Worm (Caenorhabditis elegans) whole organism, young adult: ENCODE data around the gene F37C4.8.
"Not testable (repeated sequence)": the region's sequence is repeated elsewhere in the genome, so short reads cannot be mapped to it uniquely, and the experiment has no call there.

Experiments
- B0035.1 ChIP-seq: sonication (generic microtip); optimal IDR thresholded peaks from 2 replicates; lab custom pipeline; 2016; ENCODE audit warnings: missing genetic modification characterization, mild to moderate bottlenecking, missing compliant biosample characterization, missing genotype, missing genetic modification reagents
- D2030.7 ChIP-seq: fragments of 200-800 bp; sonication (Bioruptor generic); IDR thresholded peaks from 2 replicates; pipeline ENCODE4 v1.3.6; 2022; ENCODE audit warnings: missing genetic modification reagents, missing genetic modification characterization, missing compliant biosample characterization
- F37B4.10 ChIP-seq: fragments of 200-800 bp; sonication (Bioruptor generic); IDR thresholded peaks from 2 replicates; pipeline ENCODE4 v1.3.6; 2022; ENCODE audit warnings: missing genetic modification characterization, missing compliant biosample characterization
- F49E8.2 ChIP-seq: sonication (generic microtip); optimal IDR thresholded peaks from 3 replicates; lab custom pipeline; 2017; ENCODE audit warnings: missing genetic modification characterization, mild to moderate bottlenecking, missing compliant biosample characterization, antibody characterized with exemption, moderate library complexity; ENCODE audit not compliant: insufficient read depth
- F57C9.4 ChIP-seq: sonication (generic microtip); optimal IDR thresholded peaks from 2 replicates; lab custom pipeline; 2017; ENCODE audit warnings: mild to moderate bottlenecking, missing genetic modification characterization, missing compliant biosample characterization
- K11D2.4 ChIP-seq: fragments of 200-800 bp; sonication (Bioruptor generic); IDR thresholded peaks from 2 replicates; pipeline ENCODE4 v1.3.6; 2022; ENCODE audit warnings: missing genetic modification reagents, missing genetic modification characterization, missing compliant biosample characterization
- T07F8.4 ChIP-seq: sonication (generic microtip); optimal IDR thresholded peaks from 2 replicates; lab custom pipeline; 2016; ENCODE audit warnings: mild to moderate bottlenecking, missing genetic modification characterization, moderate library complexity, missing compliant biosample characterization
- Y95B8A.8 ChIP-seq: fragments of 200-800 bp; sonication (Bioruptor generic); IDR thresholded peaks from 2 replicates; pipeline ENCODE4 v1.3.6; 2022; ENCODE audit warnings: missing genetic modification reagents, missing genetic modification characterization, missing compliant biosample characterization
- ama-1 ChIP-seq, 3 experiments: fragments of 150-350 bp in 1 of 3; sonication (generic microtip) in 2 of 3; optimal IDR thresholded peaks; 2 replicates each; lab custom pipeline; 2014 to 2018; ENCODE audit warnings: missing biosample characterization in 2 of 3, missing genetic modification characterization in 2 of 3, missing genetic modification reagents in 2 of 3
- athp-1 ChIP-seq: sonication (generic microtip); optimal IDR thresholded peaks from 2 replicates; lab custom pipeline; 2017; ENCODE audit warnings: mild to moderate bottlenecking, missing genetic modification characterization, missing compliant biosample characterization
- attf-6 ChIP-seq: fragments of 200-800 bp; sonication (Bioruptor generic); IDR thresholded peaks from 2 replicates; pipeline ENCODE4 v1.3.6; 2022; ENCODE audit warnings: missing genetic modification reagents, missing genetic modification characterization, missing compliant biosample characterization
- bed-2 ChIP-seq: fragments of 200-800 bp; sonication (Bioruptor generic); IDR thresholded peaks from 2 replicates; pipeline ENCODE4 v1.3.6; 2022; ENCODE audit warnings: missing genetic modification reagents, missing genetic modification characterization, missing compliant biosample characterization
- cebp-2 ChIP-seq: fragments of 200-800 bp; sonication (Bioruptor generic); IDR thresholded peaks from 2 replicates; pipeline ENCODE4 v1.3.6; 2022; ENCODE audit warnings: missing genetic modification characterization, missing compliant biosample characterization
- chd-7 ChIP-seq: sonication (generic microtip); optimal IDR thresholded peaks from 2 replicates; lab custom pipeline; 2016; ENCODE audit warnings: mild to moderate bottlenecking, missing genetic modification characterization, moderate library complexity, missing compliant biosample characterization
- dpff-1 ChIP-seq: sonication (generic microtip); optimal IDR thresholded peaks from 2 replicates; lab custom pipeline; 2017; ENCODE audit warnings: mild to moderate bottlenecking, missing genetic modification characterization, missing compliant biosample characterization
- dpl-1 ChIP-seq: fragments of 150-350 bp; optimal IDR thresholded peaks from 2 replicates; lab custom pipeline; 2014; ENCODE audit warnings: missing biosample characterization, missing genetic modification reagents, missing genetic modification characterization
- egrh-3 ChIP-seq: fragments of 200-800 bp; sonication (Bioruptor generic); IDR thresholded peaks from 2 replicates; pipeline ENCODE4 v1.3.6; 2022; ENCODE audit warnings: missing genetic modification reagents, missing genetic modification characterization, missing compliant biosample characterization
- ets-4 ChIP-seq: fragments of 200-800 bp; sonication (Bioruptor generic); optimal IDR thresholded peaks from 2 replicates; lab custom pipeline; 2018; ENCODE audit warnings: mild to moderate bottlenecking, missing genetic modification characterization, missing compliant biosample characterization
- let-526 ChIP-seq: fragments of 200-800 bp; sonication (Bioruptor generic); IDR thresholded peaks from 2 replicates; pipeline ENCODE4 v1.3.6; 2022; ENCODE audit warnings: missing genetic modification reagents, missing genetic modification characterization, missing compliant biosample characterization
- let-607 ChIP-seq, 2 experiments: fragments of 200-800 bp in 1 of 2; sonication (Bioruptor generic) in 1 of 2; sonication (generic microtip) in 1 of 2; optimal IDR thresholded peaks; 2 replicates each; lab custom pipeline; 2016 to 2018; ENCODE audit warnings: mild to moderate bottlenecking in 2 of 2, missing compliant biosample characterization in 2 of 2, missing genetic modification characterization in 2 of 2, moderate library complexity in 2 of 2, missing genotype in 1 of 2
- lir-1 ChIP-seq: fragments of 200-800 bp; sonication (Bioruptor generic); conservative IDR thresholded peaks from 2 replicates; pipeline ENCODE4 v1.3.6; 2022; ENCODE audit warnings: missing genetic modification reagents, missing genetic modification characterization, missing compliant biosample characterization
- lsy-27 ChIP-seq: sonication (generic microtip); optimal IDR thresholded peaks from 2 replicates; lab custom pipeline; 2017; ENCODE audit warnings: missing genetic modification characterization, mild to moderate bottlenecking, missing compliant biosample characterization, antibody characterized with exemption, missing genotype, borderline replicate concordance; ENCODE audit not compliant: insufficient read depth
- madf-6 ChIP-seq: fragments of 200-800 bp; sonication (Bioruptor generic); IDR thresholded peaks from 2 replicates; pipeline ENCODE4 v1.3.6; 2022; ENCODE audit warnings: missing genetic modification reagents, missing genetic modification characterization, missing compliant biosample characterization
- nfyb-1 ChIP-seq: fragments of 200-800 bp; sonication (Bioruptor generic); IDR thresholded peaks from 2 replicates; pipeline ENCODE4 v1.3.6; 2022; ENCODE audit warnings: missing genetic modification reagents, missing genetic modification characterization, missing compliant biosample characterization
- nhr-179 ChIP-seq: sonication (generic microtip); optimal IDR thresholded peaks from 2 replicates; lab custom pipeline; 2016; ENCODE audit warnings: mild to moderate bottlenecking, missing genetic modification characterization, missing compliant biosample characterization
- snpc-3.4 ChIP-seq: sonication (generic microtip); optimal IDR thresholded peaks from 2 replicates; lab custom pipeline; 2017; ENCODE audit warnings: missing genetic modification characterization, mild to moderate bottlenecking, missing compliant biosample characterization, antibody characterized with exemption, moderate library complexity, missing genotype, missing genetic modification reagents
- tbp1 ChIP-seq: fragments of 200-800 bp; sonication (Bioruptor generic); optimal IDR thresholded peaks from 2 replicates; lab custom pipeline; 2018; ENCODE audit warnings: mild to moderate bottlenecking, missing genetic modification characterization, missing compliant biosample characterization
- tlf-1 ChIP-seq: fragments of 200-800 bp; sonication (Bioruptor generic); optimal IDR thresholded peaks from 2 replicates; lab custom pipeline; 2018; ENCODE audit warnings: mild to moderate bottlenecking, missing genetic modification characterization, missing compliant biosample characterization
- unc-130 ChIP-seq: sonication (generic microtip); optimal IDR thresholded peaks from 2 replicates; lab custom pipeline; 2016; ENCODE audit warnings: missing genetic modification reagents, missing genetic modification characterization, missing compliant biosample characterization
- zim-3 ChIP-seq: sonication (generic microtip); optimal IDR thresholded peaks from 2 replicates; lab custom pipeline; 2017; ENCODE audit warnings: mild to moderate bottlenecking, missing genetic modification characterization, moderate library complexity, missing compliant biosample characterization
- ztf-18 ChIP-seq: sonication (generic microtip); optimal IDR thresholded peaks from 2 replicates; lab custom pipeline; 2016; ENCODE audit warnings: missing genotype, mild to moderate bottlenecking, missing genetic modification characterization, missing compliant biosample characterization
- ztf-25 ChIP-seq: fragments of 200-800 bp; sonication (Bioruptor generic); IDR thresholded peaks from 2 replicates; pipeline ENCODE4 v1.3.6; 2022; ENCODE audit warnings: missing genetic modification reagents, missing genetic modification characterization, missing compliant biosample characterization
- ztf-28 ChIP-seq: fragments of 200-800 bp; sonication (Bioruptor generic); IDR thresholded peaks from 2 replicates; pipeline ENCODE4 v1.3.6; 2022; ENCODE audit warnings: missing genetic modification reagents, missing genetic modification characterization, missing compliant biosample characterization

F37C4.8 gene

ce11 chrIV:3911848-3912247, 30.8 kb upstream of the F37C4.8 start, which contains the start of gene F56D6.18:
Gene F56D6.18 (minus strand): TSS chrIV:3911948.
- not testable (repeated sequence) for TF ChIP-seq T07F8.4 (tag; lab: Kevin White, UChicago); unc-130 (GFP tag; lab: Kevin White, UChicago); tbp1

ce11 chrIV:3909114-3909513, 28.1 kb upstream of the F37C4.8 start, which contains the start of gene F56D6.13:
Gene F56D6.13 (plus strand): TSS chrIV:3909414.
- no peak for TF ChIP-seq let-526 (GFP tag; lab: Robert Waterston, UW)
- no peak for TF ChIP-seq K11D2.4 (GFP tag; lab: Robert Waterston, UW)
- TF ChIP-seq ztf-25 (GFP tag; lab: Robert Waterston, UW), result no peak
- TF ChIP-seq egrh-3, result no peak
- TF ChIP-seq snpc-3.4, result no peak
- TF ChIP-seq F49E8.2 (tag; lab: Kevin White, UChicago), result no peak
- TF ChIP-seq T07F8.4 (tag; lab: Kevin White, UChicago), result no peak
- TF ChIP-seq nhr-179 (tag; lab: Kevin White, UChicago), result no peak
- no peak for TF ChIP-seq dpl-1
- no peak for TF ChIP-seq cebp-2
- TF ChIP-seq ztf-28 (GFP tag; lab: Robert Waterston, UW), result no peak
- no peak for TF ChIP-seq zim-3 (tag; lab: Kevin White, UChicago)
- TF ChIP-seq bed-2 (GFP tag; lab: Robert Waterston, UW), result no peak
- TF ChIP-seq nfyb-1 (GFP tag; lab: Robert Waterston, UW), result no peak
- no peak for TF ChIP-seq F37B4.10 (GFP tag; lab: Robert Waterston, UW)
- no peak for TF ChIP-seq ztf-18
- TF ChIP-seq Y95B8A.8, result no peak
- TF ChIP-seq madf-6 (GFP tag; lab: Robert Waterston, UW), result no peak
- no peak for TF ChIP-seq ets-4 (GFP tag; lab: Kevin White, UChicago)
- TF ChIP-seq ama-1 (optimal IDR thresholded peaks at IDR 0.05; lab: Kevin White, UChicago), result no peak
- TF ChIP-seq ama-1 (GFP tag; optimal IDR thresholded peaks at IDR 0.05; lab: Kevin White, UChicago), result no peak

DNA sequence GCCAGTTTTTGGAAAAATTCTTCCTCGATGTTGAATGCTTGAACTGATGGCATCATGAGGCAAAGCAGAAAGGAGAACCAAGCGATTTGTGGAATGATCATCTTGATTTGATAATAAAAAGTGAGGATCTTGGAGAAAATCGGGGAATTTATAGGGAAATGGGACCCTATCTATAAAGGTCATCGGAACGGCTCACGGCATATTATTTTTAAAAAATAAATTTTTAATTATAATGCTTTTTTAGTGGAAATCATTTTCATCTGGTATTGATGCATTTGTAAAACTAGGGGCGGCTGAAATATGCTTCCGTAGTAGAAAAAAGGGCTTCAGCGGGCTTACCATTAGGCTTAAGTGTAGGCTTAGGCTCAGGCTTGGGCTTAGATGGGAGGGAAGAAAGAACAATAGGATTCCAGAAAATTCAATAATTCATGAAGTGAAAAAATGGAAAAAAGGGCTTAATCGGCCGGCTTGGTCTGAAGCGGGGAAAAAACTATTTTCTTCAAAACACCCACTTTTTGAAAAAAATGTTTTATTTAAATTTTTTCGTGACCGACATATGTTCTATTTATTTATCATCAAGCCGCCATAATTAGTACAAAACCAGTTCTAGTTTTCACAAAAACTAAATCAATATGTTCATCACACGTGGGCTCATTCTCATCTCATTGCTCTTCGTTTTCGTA, 26.6 kb upstream of the F37C4.8 start, which contains the start of the genes F56D6.22 and F56D6.12:
F56D6.22 (minus strand) TSS at position 101 of the 683 bp plus-strand sequence.
F56D6.12 (plus strand) TSS at position 633 of the 683 bp plus-strand sequence.
- TF ChIP-seq attf-6 (GFP tag; lab: Robert Waterston, UW) (no peak), tbp1 (no peak), lsy-27 (tag; lab: Kevin White, UChicago) (no peak), B0035.1 (tag; lab: Kevin White, UChicago) (no peak), athp-1 (tag; lab: Kevin White, UChicago) (no peak), bed-2 (GFP tag; lab: Robert Waterston, UW) (no peak), tlf-1 (GFP tag; lab: Kevin White, UChicago) (no peak), ztf-28 (GFP tag; lab: Robert Waterston, UW) (no peak), chd-7 (tag; lab: Kevin White, UChicago) (no peak), F57C9.4 (no peak), lir-1 (no peak), let-607 (tag; optimal IDR thresholded peaks at IDR 0.05; lab: Kevin White, UChicago) (no peak), D2030.7 (GFP tag; lab: Robert Waterston, UW) (no peak), dpff-1 (tag; lab: Kevin White, UChicago) (no peak)
